Fruit fly (Drosophila melanogaster): ENCODE measurements around the gene Adi1.
A peak's percentile ranks its signal among the peaks of the same experiment; 100 is the strongest.

Gene Adi1

DNA sequence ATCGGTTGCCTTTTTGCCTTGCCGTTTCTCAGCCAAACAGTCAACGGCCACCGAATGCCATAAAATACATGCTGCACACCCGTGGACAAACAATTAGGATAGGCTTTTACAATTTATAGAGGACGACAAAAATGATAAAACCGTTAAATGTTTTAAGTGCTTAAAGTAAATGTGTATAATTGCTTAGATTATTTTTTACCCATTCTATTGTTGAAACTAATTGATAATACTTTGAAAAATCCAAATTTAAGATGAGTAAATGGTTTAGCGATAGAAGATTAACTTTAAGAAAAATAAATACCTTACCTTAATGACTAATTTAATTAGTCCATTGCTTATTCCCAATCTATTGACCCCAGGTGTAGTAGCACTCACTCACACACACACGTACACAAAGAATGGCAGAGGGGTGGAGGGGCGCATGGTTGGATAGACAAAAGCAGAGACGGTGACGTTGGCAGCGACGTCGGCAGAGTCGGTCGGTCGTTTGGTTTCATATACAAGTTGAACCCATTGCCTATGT, 15.4 kb downstream of the Adi1 start (continued):
- TF ChIP-seq Gsc (GFP tag; IDR thresholded peaks at IDR 0.05) (no peak), CG15073 (GFP tag; optimal IDR thresholded peaks at IDR 0.05) (peak; percentile 57), Kr (GFP tag; optimal IDR thresholded peaks at IDR 0.05) (no peak), CG11695 (GFP tag; IDR thresholded peaks at IDR 0.05) (peak; percentile 98), hkb (optimal IDR thresholded peaks at IDR 0.05) (no peak), hkb (GFP tag; IDR thresholded peaks at IDR 0.05) (peak; percentile 95), fd64A (GFP tag; optimal IDR thresholded peaks at IDR 0.05) (peak; percentile 82), tna (GFP tag; IDR thresholded peaks at IDR 0.05; ENCODE audit: partially characterized antibody) (no peak), NfI (GFP tag; optimal IDR thresholded peaks at IDR 0.05) (peak; percentile 91), Mes4 (GFP tag; optimal IDR thresholded peaks at IDR 0.05) (peak; percentile 88), CG2116 (GFP tag; optimal IDR thresholded peaks at IDR 0.05) (peak; percentile 72), CG18262 (tag; optimal IDR thresholded peaks at IDR 0.05) (peak; percentile 99), CkIIα-i1 (GFP tag; IDR thresholded peaks at IDR 0.05) (0 out of 2 replicates have a peak, but pooled peaks have one; percentile 43), bbx (GFP tag; IDR thresholded peaks at IDR 0.05; ENCODE audit: partially characterized antibody) (peak; percentile 34; the same call in 1 of the 2 replicates), Dad (GFP tag; optimal IDR thresholded peaks at IDR 0.05) (peak; percentile 89), nau (GFP tag; optimal IDR thresholded peaks at IDR 0.05) (peak; percentile 95), Bdp1 (GFP tag; optimal IDR thresholded peaks at IDR 0.05) (peak; percentile 68), CG30403 (GFP tag; optimal IDR thresholded peaks at IDR 0.05) (peak; percentile 98), CG7372 (GFP tag; IDR thresholded peaks at IDR 0.05) (peak; percentile 94), hth (optimal IDR thresholded peaks at IDR 0.05) (no peak), CG9215 (GFP tag; IDR thresholded peaks at IDR 0.05) (peak; percentile 91), CG14050 (GFP tag; IDR thresholded peaks at IDR 0.05) (peak; percentile 88), nom (GFP tag; optimal IDR thresholded peaks at IDR 0.05) (peak; percentile 78), CG8359 (GFP tag; optimal IDR thresholded peaks at IDR 0.05; ENCODE audit: borderline replicate concordance) (peak; percentile 81), CG2129 (GFP tag; IDR thresholded peaks at IDR 0.05; ENCODE audit: partially characterized antibody) (no peak), CG34376 (GFP tag; optimal IDR thresholded peaks at IDR 0.05) (peak; percentile 92), E2f2 (GFP tag; IDR thresholded peaks at IDR 0.05) (peak; percentile 80; the same call in 1 of the 2 replicates), CG6272 (GFP tag; IDR thresholded peaks at IDR 0.05) (peak; percentile 76), gsb-n (tag; optimal IDR thresholded peaks at IDR 0.05) (peak; percentile 97), TFAM (GFP tag; optimal IDR thresholded peaks at IDR 0.05) (peak; percentile 65), CG14965 (GFP tag; optimal IDR thresholded peaks at IDR 0.05; ENCODE audit: borderline replicate concordance) (peak; percentile 46), CG1024 (GFP tag; IDR thresholded peaks at IDR 0.05) (peak; percentile 69; the same call in 1 of the 2 replicates), eve (GFP tag; optimal IDR thresholded peaks at IDR 0.05) (peak in 1 of 2 experiments; percentile 94), CG12659 (GFP tag; optimal IDR thresholded peaks at IDR 0.05) (peak; percentile 96), sisA (GFP tag; IDR thresholded peaks at IDR 0.05) (peak; percentile 91), CG3847 (GFP tag; IDR thresholded peaks at IDR 0.05) (no peak; the same call in 1 of the 2 replicates), croc (GFP tag; conservative IDR thresholded peaks at IDR 0.05) (peak; percentile 90), CG10267 (tag; optimal IDR thresholded peaks at IDR 0.05) (peak; percentile 92), grn (GFP tag; optimal IDR thresholded peaks at IDR 0.05) (peak; percentile 83), Atf-2 (GFP tag; optimal IDR thresholded peaks at IDR 0.05) (peak; percentile 79), Dref (GFP tag; IDR thresholded peaks at IDR 0.05) (no peak), lov (optimal IDR thresholded peaks at IDR 0.05) (no peak), lov (GFP tag; IDR thresholded peaks at IDR 0.05) (peak; percentile 75; the same call in 2 of the 3 replicates), Optix (GFP tag; IDR thresholded peaks at IDR 0.05) (no peak), MBD-R2 (GFP tag; IDR thresholded peaks at IDR 0.05) (peak; percentile 76), CG17568 (GFP tag; optimal IDR thresholded peaks at IDR 0.05) (peak; percentile 88), CG10147 (GFP tag; optimal IDR thresholded peaks at IDR 0.05) (peak; percentile 87), Xrp1 (GFP tag; IDR thresholded peaks at IDR 0.05) (peak; percentile 97), dmrt99B (tag; optimal IDR thresholded peaks at IDR 0.05) (peak; percentile 99), CG12942 (GFP tag; optimal IDR thresholded peaks at IDR 0.05) (peak; percentile 80), Oaz (GFP tag; IDR thresholded peaks at IDR 0.05) (peak; percentile 91)
